Worm (Caenorhabditis elegans): ENCODE measurements around the gene T05A8.7.

DNA sequence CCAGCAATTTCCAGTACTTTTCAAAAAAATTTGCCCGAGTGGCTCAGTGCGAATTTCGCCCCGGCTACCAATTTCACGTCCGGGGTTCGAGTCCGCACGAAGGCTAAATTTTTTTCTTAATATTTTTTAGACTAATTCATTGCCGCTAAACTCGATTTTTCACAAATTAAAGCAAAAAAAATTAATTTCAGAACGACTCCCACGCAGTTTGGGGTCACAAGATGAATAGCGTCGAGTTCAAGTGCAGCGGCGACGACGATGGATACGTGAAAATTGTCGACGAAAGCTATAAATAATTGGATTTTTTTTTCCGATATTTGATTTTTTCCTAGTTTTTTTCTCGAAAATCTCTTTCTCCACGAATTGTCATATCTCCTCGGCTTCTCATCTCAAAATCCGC is 9.1 kb upstream of the T05A8.7 start:
- no peak for TF ChIP-seq lir-3 (tag; optimal IDR thresholded peaks at IDR 0.05; ENCODE audit: poor library complexity)
- no peak for TF ChIP-seq lin-13 (GFP tag; optimal IDR thresholded peaks at IDR 0.05)
- no peak for TF ChIP-seq fkh-10 (GFP tag; optimal IDR thresholded peaks at IDR 0.05)
- TF ChIP-seq zag-1 (tag; optimal IDR thresholded peaks at IDR 0.05), result no peak
- TF ChIP-seq nhr-12 (tag; optimal IDR thresholded peaks at IDR 0.05), result no peak
- TF ChIP-seq ceh-82 (tag; optimal IDR thresholded peaks at IDR 0.05), result no peak
- no peak for TF ChIP-seq nhr-28 (tag; optimal IDR thresholded peaks at IDR 0.05)
- no peak for TF ChIP-seq elt-3 (tag; optimal IDR thresholded peaks at IDR 0.05)
- TF ChIP-seq fkh-8 (tag; optimal IDR thresholded peaks at IDR 0.05), result no peak

Data from whole organism, L1 larva.